Worm (Caenorhabditis elegans): ENCODE measurements around the gene rga-8.

- TF ChIP-seq B0035.1 (tag; optimal IDR thresholded peaks at IDR 0.05) (no peak), snpc-4 (GFP tag; optimal IDR thresholded peaks at IDR 0.05) (no peak), snpc-4 (tag; optimal IDR thresholded peaks at IDR 0.05) (peak in 1 of 4 experiments; percentile 48), nhr-120 (GFP tag; IDR thresholded peaks at IDR 0.05) (no peak), B0261.1 (tag; optimal IDR thresholded peaks at IDR 0.05) (no peak), snpc-3.4 (tag; optimal IDR thresholded peaks at IDR 0.05) (no peak), lir-1 (GFP tag; conservative IDR thresholded peaks at IDR 0.05) (no peak), F39B2.1 (GFP tag; IDR thresholded peaks at IDR 0.05) (no peak), nhr-179 (tag; optimal IDR thresholded peaks at IDR 0.05) (no peak), sdz-38 (tag; optimal IDR thresholded peaks at IDR 0.05) (no peak)
Measured at ce11 chrX:5244041-5244440, 35.5 kb downstream of the rga-8 start, which contains the start of gene Y34B4A.7.
